Worm (Caenorhabditis elegans) whole organism, young adult: ENCODE results near the gene fbxb-10.
"Not testable (repeated sequence)": the region's sequence is repeated elsewhere in the genome, so short reads cannot be mapped to it uniquely, and the experiment has no call there.

Source experiments
- B0336.3 ChIP-seq: fragments of 200-800 bp; sonication (Bioruptor generic); IDR thresholded peaks from 2 replicates; pipeline ENCODE4 v1.3.6; 2022; ENCODE audit warnings: missing genetic modification characterization, missing compliant biosample characterization
- ama-1 ChIP-seq, 3 experiments: fragments of 150-350 bp in 1 of 3; sonication (generic microtip) in 2 of 3; optimal IDR thresholded peaks; 2 replicates each; lab custom pipeline; 2014 to 2018; ENCODE audit warnings: missing biosample characterization in 2 of 3, missing genetic modification characterization in 2 of 3, missing genetic modification reagents in 2 of 3
- attf-5 ChIP-seq: fragments of 200-800 bp; sonication (Bioruptor generic); optimal IDR thresholded peaks from 2 replicates; lab custom pipeline; 2018; ENCODE audit warnings: mild to moderate bottlenecking, missing genetic modification characterization, missing compliant biosample characterization
- ceh-100 ChIP-seq: fragments of 200-800 bp; sonication (Bioruptor generic); IDR thresholded peaks from 2 replicates; pipeline ENCODE4 v1.3.6; 2022; ENCODE audit warnings: missing genetic modification reagents, missing genetic modification characterization, missing compliant biosample characterization
- dpl-1 ChIP-seq: fragments of 150-350 bp; optimal IDR thresholded peaks from 2 replicates; lab custom pipeline; 2014; ENCODE audit warnings: missing biosample characterization, missing genetic modification reagents, missing genetic modification characterization
- hmg-1.2 ChIP-seq: fragments of 200-800 bp; sonication (Bioruptor generic); IDR thresholded peaks from 2 replicates; pipeline ENCODE4 v1.3.6; 2022; ENCODE audit warnings: missing genetic modification reagents, missing genetic modification characterization, missing compliant biosample characterization
- hmg-20 ChIP-seq: fragments of 200-800 bp; sonication (Bioruptor generic); IDR thresholded peaks from 2 replicates; pipeline ENCODE4 v1.3.6; 2022; ENCODE audit warnings: missing genetic modification reagents, missing genetic modification characterization, missing compliant biosample characterization
- lag-1 ChIP-seq: fragments of 200-800 bp; sonication (Bioruptor generic); IDR thresholded peaks from 2 replicates; pipeline ENCODE4 v1.3.6; 2022; ENCODE audit warnings: missing genetic modification reagents, missing genetic modification characterization, missing compliant biosample characterization
- nhr-120 ChIP-seq: fragments of 200-800 bp; sonication (Bioruptor generic); IDR thresholded peaks from 2 replicates; pipeline ENCODE4 v1.3.6; 2022; ENCODE audit warnings: missing genetic modification characterization, missing compliant biosample characterization
- nhr-80 ChIP-seq: sonication (generic microtip); optimal IDR thresholded peaks from 2 replicates; lab custom pipeline; 2016; ENCODE audit warnings: missing genetic modification characterization, missing compliant biosample characterization
- nhr-90 ChIP-seq: sonication (generic microtip); optimal IDR thresholded peaks from 2 replicates; lab custom pipeline; 2016; ENCODE audit warnings: missing genotype, mild to moderate bottlenecking, missing genetic modification characterization, missing compliant biosample characterization
- sptf-2 ChIP-seq: fragments of 200-800 bp; sonication (Bioruptor generic); optimal IDR thresholded peaks from 2 replicates; lab custom pipeline; 2018; ENCODE audit warnings: mild to moderate bottlenecking, missing genetic modification characterization, missing compliant biosample characterization
- unc-130 ChIP-seq: sonication (generic microtip); optimal IDR thresholded peaks from 2 replicates; lab custom pipeline; 2016; ENCODE audit warnings: missing genetic modification reagents, missing genetic modification characterization, missing compliant biosample characterization

- TF ChIP-seq hmg-20 (GFP tag; lab: Robert Waterston, UW); ama-1 (optimal IDR thresholded peaks at IDR 0.05; lab: Kevin White, UChicago); ama-1 (GFP tag; optimal IDR thresholded peaks at IDR 0.05; lab: Kevin White, UChicago); nhr-120 (GFP tag; lab: Robert Waterston, UW); hmg-1.2; nhr-80 (tag; lab: Kevin White, UChicago); unc-130 (GFP tag; lab: Kevin White, UChicago); dpl-1 (GFP tag; lab: Kevin White, UChicago); attf-5; ceh-100 (GFP tag; lab: Robert Waterston, UW); lag-1 (GFP tag; lab: Robert Waterston, UW); nhr-90 (tag; lab: Kevin White, UChicago); sptf-2 (GFP tag; lab: Kevin White, UChicago); B0336.3 (GFP tag; lab: Robert Waterston, UW): not testable (repeated sequence)
Measured at ce11 chrII:1854094-1854493, 35.9 kb upstream of the fbxb-10 start, which contains the start of gene fbxb-95.
